Worm (Caenorhabditis elegans) whole organism, mixed stage, embryonic: Measurements from ENCODE around the gene B0563.9.

Experiments used
- ceh-39 ChIP-seq: fragments of 150-350 bp; optimal IDR thresholded peaks from 2 replicates; lab custom pipeline; 2014; ENCODE audit warnings: missing biosample characterization, missing genetic modification characterization
- ces-1 ChIP-seq: fragments of 150-350 bp; optimal IDR thresholded peaks from 2 replicates; lab custom pipeline; 2014; ENCODE audit warnings: missing biosample characterization, missing genetic modification reagents, missing genetic modification characterization
- lin-32 ChIP-seq: fragments of 200-800 bp; sonication (Bioruptor generic); optimal IDR thresholded peaks from 2 replicates; lab custom pipeline; 2018; ENCODE audit warnings: mild to moderate bottlenecking, missing genetic modification characterization, missing compliant biosample characterization
- lsy-2 ChIP-seq: fragments of 150-350 bp; optimal IDR thresholded peaks from 2 replicates; lab custom pipeline; 2014; ENCODE audit warnings: missing biosample characterization, missing genetic modification characterization
- unc-39 ChIP-seq: fragments of 150-350 bp; optimal IDR thresholded peaks from 2 replicates; lab custom pipeline; 2014; ENCODE audit warnings: missing biosample characterization, missing genetic modification characterization
- unc-62 ChIP-seq: fragments of 150-350 bp; optimal IDR thresholded peaks from 2 replicates; lab custom pipeline; 2014; ENCODE audit warnings: missing biosample characterization, missing genetic modification reagents, missing genetic modification characterization

DNA sequence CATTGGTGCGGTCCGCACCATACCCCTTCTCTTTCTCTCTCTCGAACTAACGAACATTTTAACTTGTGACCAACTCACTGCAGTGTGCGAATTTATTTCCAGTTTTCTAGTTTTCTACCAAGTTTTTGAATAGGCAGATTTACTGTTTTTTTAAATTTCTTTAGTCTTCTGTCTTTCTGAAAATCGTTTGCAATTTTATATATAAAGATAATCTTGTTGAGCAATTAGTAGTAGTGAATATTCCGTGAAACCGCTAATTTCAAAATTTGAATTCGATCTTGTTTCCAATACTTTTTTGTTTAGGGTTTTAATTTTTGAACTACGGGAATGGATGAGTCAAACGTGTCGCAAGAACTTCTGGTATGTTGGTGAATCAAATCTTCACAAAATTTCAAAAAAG lies 15.5 kb downstream of the B0563.9 start, which contains the start of gene Y81B9A.2:
- no peak for TF ChIP-seq lin-32
- no peak for TF ChIP-seq unc-62 (GFP tag; lab: Kevin White, UChicago)
- TF ChIP-seq unc-39, result no peak
- no peak for TF ChIP-seq lsy-2
- no peak for TF ChIP-seq ceh-39 (tag; lab: Kevin White, UChicago)
- TF ChIP-seq ces-1, result no peak
